Fruit fly (Drosophila melanogaster): ENCODE data around the gene mei-9.

The mei-9 gene

DNA sequence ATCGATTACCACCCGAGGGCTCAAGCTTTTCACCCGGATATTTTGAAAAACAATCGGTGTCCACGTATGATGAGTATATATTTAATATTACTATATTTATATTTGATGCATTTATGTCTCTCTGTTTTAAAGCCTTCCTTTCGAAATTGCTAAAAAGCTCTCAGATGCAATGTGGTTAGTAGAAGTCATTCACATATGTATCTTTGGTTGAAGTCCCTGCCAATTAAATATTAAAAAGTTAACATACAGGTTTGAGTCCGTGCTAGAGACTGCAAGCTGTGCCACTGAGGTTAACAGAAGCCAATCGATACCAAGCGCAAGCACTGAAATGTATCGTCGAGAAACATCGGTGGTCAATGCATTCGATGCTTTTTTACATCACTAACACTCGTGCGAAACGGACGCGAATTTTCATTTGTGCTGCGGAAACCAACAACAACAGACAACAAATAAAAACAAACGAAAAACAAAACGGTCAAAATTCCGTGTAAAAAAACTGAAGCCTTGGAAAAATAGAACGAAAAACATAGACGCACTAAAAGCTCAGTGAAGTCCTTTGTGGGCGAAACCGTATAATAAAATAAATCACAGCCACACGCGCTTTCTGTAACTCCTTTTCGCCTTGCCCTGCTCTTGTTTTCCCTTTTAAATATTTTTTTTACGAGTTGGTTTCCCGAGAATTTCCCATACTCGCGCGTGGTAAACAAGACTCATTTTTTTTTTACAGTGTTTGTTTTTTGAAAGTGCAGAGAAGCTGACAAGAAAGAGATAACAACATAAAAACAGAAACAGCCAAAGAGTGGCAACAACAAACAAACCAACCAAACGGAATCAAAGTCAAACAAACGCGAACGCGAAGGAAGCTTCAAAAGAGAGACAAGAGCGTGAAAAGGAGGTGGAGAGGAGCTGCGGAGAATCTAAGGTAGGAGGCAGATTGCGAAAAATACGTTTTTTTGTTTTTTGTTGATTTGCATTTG is 3.9 kb upstream of the mei-9 start, which contains the start of gene norpA (continued):
- no peak for TF ChIP-seq Hr78 (GFP tag; optimal IDR thresholded peaks at IDR 0.05)
- peak; percentile 5 for TF ChIP-seq crc (GFP tag; optimal IDR thresholded peaks at IDR 0.05)
- no peak; the same call in 2 of the 3 replicates for TF ChIP-seq CG17361 (GFP tag; IDR thresholded peaks at IDR 0.05)
- peak; percentile 15 for TF ChIP-seq CG18599 (GFP tag; optimal IDR thresholded peaks at IDR 0.05)
- peak; percentile 38 for TF ChIP-seq Hsf (GFP tag; optimal IDR thresholded peaks at IDR 0.05)
- peak; percentile 9 for TF ChIP-seq CG2120 (GFP tag; optimal IDR thresholded peaks at IDR 0.05)
- peak; percentile 15 for TF ChIP-seq Myb (GFP tag; optimal IDR thresholded peaks at IDR 0.05)
- TF ChIP-seq CG17385 (GFP tag; optimal IDR thresholded peaks at IDR 0.05) = peak; percentile 6
- no peak for TF ChIP-seq twi (tag; optimal IDR thresholded peaks at IDR 0.05)
- no peak for TF ChIP-seq pnt (GFP tag; optimal IDR thresholded peaks at IDR 0.05)
- TF ChIP-seq Scr (GFP tag; IDR thresholded peaks at IDR 0.05; ENCODE audit: partially characterized antibody) = peak; percentile 87
- no peak for TF ChIP-seq Hand (GFP tag; optimal IDR thresholded peaks at IDR 0.05)
- no peak for TF ChIP-seq dati (GFP tag; IDR thresholded peaks at IDR 0.05)
- no peak for TF ChIP-seq luna (GFP tag; optimal IDR thresholded peaks at IDR 0.05)
- TF ChIP-seq CG11504 (tag; optimal IDR thresholded peaks at IDR 0.05) = peak; percentile 53
- peak; percentile 11 for TF ChIP-seq ATbp (GFP tag; optimal IDR thresholded peaks at IDR 0.05)
- TF ChIP-seq Six4 (GFP tag; optimal IDR thresholded peaks at IDR 0.05) = no peak
- TF ChIP-seq trem (tag; optimal IDR thresholded peaks at IDR 0.05) = peak; percentile 50
- TF ChIP-seq CG2116 (GFP tag; optimal IDR thresholded peaks at IDR 0.05) = peak; percentile 45
- peak; percentile 78 for TF ChIP-seq CG17186 (GFP tag; optimal IDR thresholded peaks at IDR 0.05)
- TF ChIP-seq CG30403 (GFP tag; optimal IDR thresholded peaks at IDR 0.05) = peak; percentile 46
- TF ChIP-seq CrebB (tag; optimal IDR thresholded peaks at IDR 0.05) = no peak
- TF ChIP-seq E2f2 (GFP tag; IDR thresholded peaks at IDR 0.05) = peak; percentile 73
- TF ChIP-seq CG11247 (GFP tag; IDR thresholded peaks at IDR 0.05) = 0 out of 2 replicates have a peak, but pooled peaks have one; percentile 18
- no peak for TF ChIP-seq aop (GFP tag; IDR thresholded peaks at IDR 0.05)
- TF ChIP-seq MBD-R2 (GFP tag; IDR thresholded peaks at IDR 0.05) = peak; percentile 23; the same call in 1 of the 2 replicates
- TF ChIP-seq dan (GFP tag; IDR thresholded peaks at IDR 0.05) = no peak
- peak; percentile 12 for TF ChIP-seq CG9797 (GFP tag; optimal IDR thresholded peaks at IDR 0.05)
- peak; percentile 90 for TF ChIP-seq knrl (GFP tag; IDR thresholded peaks at IDR 0.05; ENCODE audit: partially characterized antibody)
- TF ChIP-seq ci (GFP tag; IDR thresholded peaks at IDR 0.05) = peak; percentile 10; the same call in 1 of the 3 replicates
- TF ChIP-seq CkIIα-i1 (GFP tag; IDR thresholded peaks at IDR 0.05) = no peak
- TF ChIP-seq CG30431 (GFP tag; optimal IDR thresholded peaks at IDR 0.05) = no peak
- peak; percentile 5 for TF ChIP-seq CG18262 (tag; optimal IDR thresholded peaks at IDR 0.05)
- TF ChIP-seq HLH4C (GFP tag; IDR thresholded peaks at IDR 0.05; ENCODE audit: partially characterized antibody) = peak; percentile 82
- TF ChIP-seq CG4730 (GFP tag; IDR thresholded peaks at IDR 0.05) = no peak
- peak; percentile 49 for TF ChIP-seq gem (tag; optimal IDR thresholded peaks at IDR 0.05)
- peak; percentile 70; the same call in 1 of the 2 replicates for TF ChIP-seq CG2129 (GFP tag; IDR thresholded peaks at IDR 0.05; ENCODE audit: partially characterized antibody)
- TF ChIP-seq fd3F (GFP tag; optimal IDR thresholded peaks at IDR 0.05) = peak; percentile 9
- TF ChIP-seq gfzf (GFP tag; optimal IDR thresholded peaks at IDR 0.05) = peak; percentile 18
- TF ChIP-seq CG3847 (GFP tag; IDR thresholded peaks at IDR 0.05) = peak; percentile 30; the same call in 1 of the 2 replicates
- peak; percentile 10 for TF ChIP-seq ind (GFP tag; optimal IDR thresholded peaks at IDR 0.05)
- peak; percentile 25 for TF ChIP-seq grau (tag; optimal IDR thresholded peaks at IDR 0.05)
- peak; percentile 16; the same call in 1 of the 2 replicates for TF ChIP-seq vvl (GFP tag; IDR thresholded peaks at IDR 0.05)
- peak; percentile 30 for TF ChIP-seq zf30C (GFP tag; optimal IDR thresholded peaks at IDR 0.05)
- TF ChIP-seq zfh2 (GFP tag; optimal IDR thresholded peaks at IDR 0.05) = no peak
- TF ChIP-seq Xbp1 (GFP tag; optimal IDR thresholded peaks at IDR 0.05) = peak; percentile 15
- no peak for TF ChIP-seq usp (GFP tag; optimal IDR thresholded peaks at IDR 0.05)
- no peak for TF ChIP-seq CG3407 (GFP tag; optimal IDR thresholded peaks at IDR 0.05)
